Worm (Caenorhabditis elegans): Measurements from ENCODE around the gene acl-13.

Gene acl-13

ce11 chrIV:12416629-12417404, 6.5 kb downstream of the acl-13 start (continued):
- no peak for TF ChIP-seq hlh-12 (tag; optimal IDR thresholded peaks at IDR 0.05)
- no peak for TF ChIP-seq ztf-22 (GFP tag; optimal IDR thresholded peaks at IDR 0.05)
- TF ChIP-seq nfya-1 (tag; optimal IDR thresholded peaks at IDR 0.05; ENCODE audit: borderline replicate concordance, insufficient read depth), result no peak
- TF ChIP-seq akir-1 (GFP tag; optimal IDR thresholded peaks at IDR 0.05), result no peak
- peak; percentile 40 for TF ChIP-seq F49E8.2 (tag; optimal IDR thresholded peaks at IDR 0.05; ENCODE audit: insufficient read depth)
- no peak for TF ChIP-seq somi-1 (GFP tag; optimal IDR thresholded peaks at IDR 0.05)
- TF ChIP-seq efl-1 (GFP tag; optimal IDR thresholded peaks at IDR 0.05), result no peak
- no peak for TF ChIP-seq Y56A3A.18 (GFP tag; IDR thresholded peaks at IDR 0.05)
- no peak for TF ChIP-seq ceh-91 (GFP tag; IDR thresholded peaks at IDR 0.05)
- no peak for TF ChIP-seq unc-62 (GFP tag; optimal IDR thresholded peaks at IDR 0.05)
- TF ChIP-seq pha-4 (tag; optimal IDR thresholded peaks at IDR 0.05), result no peak
- no peak for TF ChIP-seq ceh-40 (GFP tag; IDR thresholded peaks at IDR 0.05)
- no peak for TF ChIP-seq ccch-3 (GFP tag; optimal IDR thresholded peaks at IDR 0.05)
- peak; percentile 3 for TF ChIP-seq unc-130 (GFP tag; optimal IDR thresholded peaks at IDR 0.05)
- peak; percentile 43 for TF ChIP-seq ZK185.1 (tag; optimal IDR thresholded peaks at IDR 0.05; ENCODE audit: poor library complexity, severe bottlenecking)
- no peak for TF ChIP-seq madf-10 (tag; optimal IDR thresholded peaks at IDR 0.05)
- peak; percentile 33 for TF ChIP-seq zim-3 (tag; optimal IDR thresholded peaks at IDR 0.05)
- TF ChIP-seq hmg-1.2 (GFP tag; IDR thresholded peaks at IDR 0.05), result peak; percentile 53
- TF ChIP-seq snpc-3.4 (tag; optimal IDR thresholded peaks at IDR 0.05), result peak; percentile 62
- no peak for TF ChIP-seq sea-2 (GFP tag; IDR thresholded peaks at IDR 0.05)
- no peak for TF ChIP-seq egrh-3 (GFP tag; IDR thresholded peaks at IDR 0.05)
- TF ChIP-seq ztf-18 (tag; optimal IDR thresholded peaks at IDR 0.05), result peak; percentile 51
- no peak for TF ChIP-seq dpl-1 (GFP tag; optimal IDR thresholded peaks at IDR 0.05)
- TF ChIP-seq hlh-26 (GFP tag; conservative IDR thresholded peaks at IDR 0.05), result no peak
- TF ChIP-seq rpc-1 (optimal IDR thresholded peaks at IDR 0.05), result peak; percentile 71
- peak; percentile 80 for TF ChIP-seq rpc-1 (tag; optimal IDR thresholded peaks at IDR 0.05)
- TF ChIP-seq ceh-79 (tag; optimal IDR thresholded peaks at IDR 0.05), result no peak
- no peak for TF ChIP-seq ekl-4 (GFP tag; IDR thresholded peaks at IDR 0.05)
- no peak for TF ChIP-seq hrde-1 (tag; optimal IDR thresholded peaks at IDR 0.05; ENCODE audit: borderline replicate concordance)
- peak; percentile 19 for TF ChIP-seq attf-5 (GFP tag; optimal IDR thresholded peaks at IDR 0.05)
- no peak for TF ChIP-seq ets-4 (GFP tag; optimal IDR thresholded peaks at IDR 0.05)
- TF ChIP-seq zfh-2 (GFP tag; conservative IDR thresholded peaks at IDR 0.05), result no peak

- TF ChIP-seq F10E7.11 (tag; optimal IDR thresholded peaks at IDR 0.05) (no peak), rpc-1 (optimal IDR thresholded peaks at IDR 0.05) (peak; percentile 95), rpc-1 (tag; optimal IDR thresholded peaks at IDR 0.05) (peak; percentile 95), K12H6.12 (tag; optimal IDR thresholded peaks at IDR 0.05) (peak; percentile 21), die-1 (tag; optimal IDR thresholded peaks at IDR 0.05) (peak; percentile 89), let-526 (GFP tag; IDR thresholded peaks at IDR 0.05) (no peak), hrde-1 (tag; optimal IDR thresholded peaks at IDR 0.05; ENCODE audit: borderline replicate concordance) (peak; percentile 67), ztf-25 (GFP tag; IDR thresholded peaks at IDR 0.05) (peak; percentile 94), gei-17 (GFP tag; optimal IDR thresholded peaks at IDR 0.05) (no peak), ccch-3 (GFP tag; optimal IDR thresholded peaks at IDR 0.05) (no peak), B0336.3 (GFP tag; IDR thresholded peaks at IDR 0.05) (no peak), lin-40 (tag; optimal IDR thresholded peaks at IDR 0.05) (peak; percentile 58), tbp1 (GFP tag; optimal IDR thresholded peaks at IDR 0.05) (peak; percentile 94), Y56A3A.18 (GFP tag; IDR thresholded peaks at IDR 0.05) (0 out of 2 replicates have a peak, but pooled peaks have one; percentile 62), ceh-40 (GFP tag; IDR thresholded peaks at IDR 0.05) (0 out of 2 replicates have a peak, but pooled peaks have one; percentile 64), hsf-1 (GFP tag; IDR thresholded peaks at IDR 0.05) (peak; percentile 57; the same call in 1 of the 2 replicates), F22D6.2 (tag; optimal IDR thresholded peaks at IDR 0.05) (peak; percentile 16), ceh-27 (GFP tag; optimal IDR thresholded peaks at IDR 0.05) (peak; percentile 46), egl-18 (GFP tag; IDR thresholded peaks at IDR 0.05) (0 out of 2 replicates have a peak, but pooled peaks have one; percentile 9), somi-1 (GFP tag; optimal IDR thresholded peaks at IDR 0.05) (peak; percentile 59)
Observed at ce11 chrIV:12417536-12418195, 7.4 kb downstream of the acl-13 start, which contains the start of gene F08G5.3. TSS of gene F08G5.3 (minus strand) at chrIV:12417586.

Measured in whole organism, young adult.